In genomic region chrX:7306538-7307477, dm6 we compare ENCODE assay signal across 2 fruit fly cellular contexts.
TF ChIP-seq lines count a peak whose summit lies in the region.

No protein-coding gene starts in this region.

TF ChIP-seq in whole organism, embryonic, 481 proteins besides CTCF, POLR2A, EP300 and RAD21 (continued from another document and continues in another):
- TF ChIP-seq knrl (GFP tag; IDR thresholded peaks at IDR 0.05; lab: Robert Waterston, UW; ENCODE audit: partially characterized antibody) (peak; percentile 39; the same call in 1 of the 3 replicates), CG17359 (tag; optimal IDR thresholded peaks at IDR 0.05; lab: Kevin White, UChicago) (peak; percentile 90), Mes4 (GFP tag; optimal IDR thresholded peaks at IDR 0.05; lab: Kevin White, UChicago) (peak; percentile 71), ac (GFP tag; optimal IDR thresholded peaks at IDR 0.05; lab: Kevin White, UChicago) (peak; percentile 80), CG1647 (GFP tag; optimal IDR thresholded peaks at IDR 0.05; lab: Kevin White, UChicago) (peak; percentile 63), CG17328 (GFP tag; IDR thresholded peaks at IDR 0.05; lab: Robert Waterston, UW) (peak; percentile 63; the same call in 1 of the 2 replicates), CG11093 (GFP tag; IDR thresholded peaks at IDR 0.05; lab: Robert Waterston, UW) (peak; percentile 80), Dip2 (GFP tag; IDR thresholded peaks at IDR 0.05; lab: Robert Waterston, UW) (0 out of 2 replicates have a peak, but pooled peaks have one; percentile 5), CG15514 (GFP tag; optimal IDR thresholded peaks at IDR 0.05; lab: Kevin White, UChicago) (peak; percentile 55), sd (tag; optimal IDR thresholded peaks at IDR 0.05; lab: Kevin White, UChicago) (peak; percentile 79), Ada2b (GFP tag; IDR thresholded peaks at IDR 0.05; lab: Robert Waterston, UW) (peak; percentile 57), CG1529 (GFP tag; optimal IDR thresholded peaks at IDR 0.05; lab: Kevin White, UChicago) (peak; percentile 72), CHES-1-like (GFP tag; optimal IDR thresholded peaks at IDR 0.05; lab: Kevin White, UChicago) (peak; percentile 58), Asciz (GFP tag; optimal IDR thresholded peaks at IDR 0.05; lab: Kevin White, UChicago) (peak; percentile 95), stc (GFP tag; IDR thresholded peaks at IDR 0.05; lab: Robert Waterston, UW) (peak; percentile 61; the same call in 1 of the 2 replicates), CG33213 (GFP tag; optimal IDR thresholded peaks at IDR 0.05; lab: Kevin White, UChicago) (peak; percentile 30), C15 (GFP tag; IDR thresholded peaks at IDR 0.05; lab: Robert Waterston, UW) (peak; percentile 26; the same call in 1 of the 3 replicates), pum (GFP tag; optimal IDR thresholded peaks at IDR 0.05; lab: Kevin White, UChicago) (peak; percentile 76), chinmo (GFP tag; IDR thresholded peaks at IDR 0.05; lab: Robert Waterston, UW; ENCODE audit: partially characterized antibody) (peak; percentile 99), cg (GFP tag; optimal IDR thresholded peaks at IDR 0.05; lab: Kevin White, UChicago) (peak; percentile 94), Deaf1 (tag; optimal IDR thresholded peaks at IDR 0.05; lab: Kevin White, UChicago) (peak; percentile 24), CG4730 (GFP tag; IDR thresholded peaks at IDR 0.05; lab: Robert Waterston, UW) (no peak; the same call in none of the 2 replicates), crp (GFP tag; optimal IDR thresholded peaks at IDR 0.05; lab: Kevin White, UChicago) (peak in 1 of 2 experiments; percentile 56), dysf (GFP tag; IDR thresholded peaks at IDR 0.05; lab: Robert Waterston, UW) (peak; percentile 87), zen (tag; optimal IDR thresholded peaks at IDR 0.05; lab: Kevin White, UChicago) (peak; percentile 90), CG13296 (GFP tag; optimal IDR thresholded peaks at IDR 0.05; lab: Kevin White, UChicago) (peak; percentile 92), lov (optimal IDR thresholded peaks at IDR 0.05; lab: Kevin White, UChicago) (no peak), lov (GFP tag; IDR thresholded peaks at IDR 0.05; lab: Robert Waterston, UW) (no peak), bigmax (GFP tag; optimal IDR thresholded peaks at IDR 0.05; lab: Kevin White, UChicago) (no peak), CG10366 (GFP tag; IDR thresholded peaks at IDR 0.05; lab: Robert Waterston, UW) (peak; percentile 66), yki (optimal IDR thresholded peaks at IDR 0.05; lab: Kevin White, UChicago) (peak; percentile 86), Hmr (GFP tag; optimal IDR thresholded peaks at IDR 0.05; lab: Kevin White, UChicago) (peak; percentile 89), E2f1 (GFP tag; IDR thresholded peaks at IDR 0.05; lab: Robert Waterston, UW) (peak; percentile 81), CG12659 (GFP tag; optimal IDR thresholded peaks at IDR 0.05; lab: Kevin White, UChicago) (peak; percentile 97), gem (tag; optimal IDR thresholded peaks at IDR 0.05; lab: Kevin White, UChicago) (peak; percentile 97), Poxn (GFP tag; IDR thresholded peaks at IDR 0.05; lab: Robert Waterston, UW) (peak; percentile 30; the same call in 1 of the 2 replicates), CG11560 (tag; IDR thresholded peaks at IDR 0.05; lab: Robert Waterston, UW) (peak; percentile 63; the same call in 1 of the 3 replicates), Pdp1 (GFP tag; optimal IDR thresholded peaks at IDR 0.05; lab: Kevin White, UChicago) (peak; percentile 30 to 71), CG12071 (GFP tag; optimal IDR thresholded peaks at IDR 0.05; lab: Kevin White, UChicago) (peak; percentile 52), hth (optimal IDR thresholded peaks at IDR 0.05; lab: Kevin White, UChicago) (no peak), CG6272 (GFP tag; IDR thresholded peaks at IDR 0.05; lab: Robert Waterston, UW) (peak; percentile 47), dati (GFP tag; IDR thresholded peaks at IDR 0.05; lab: Robert Waterston, UW) (0 out of 2 replicates have a peak, but pooled peaks have one; percentile 21), CG6654 (GFP tag; optimal IDR thresholded peaks at IDR 0.05; lab: Kevin White, UChicago) (peak; percentile 90), B-H1 (GFP tag; IDR thresholded peaks at IDR 0.05; lab: Robert Waterston, UW) (peak; percentile 64), unpg (GFP tag; optimal IDR thresholded peaks at IDR 0.05; lab: Kevin White, UChicago) (peak; percentile 83), HHEX (GFP tag; optimal IDR thresholded peaks at IDR 0.05; lab: Kevin White, UChicago) (peak; percentile 92), dmrt99B (tag; optimal IDR thresholded peaks at IDR 0.05; lab: Kevin White, UChicago) (peak; percentile 92), Rx (GFP tag; IDR thresholded peaks at IDR 0.05; lab: Robert Waterston, UW) (peak; percentile 58; the same call in 1 of the 2 replicates), Lpt (GFP tag; optimal IDR thresholded peaks at IDR 0.05; lab: Kevin White, UChicago) (no peak), zfh2 (GFP tag; optimal IDR thresholded peaks at IDR 0.05; lab: Kevin White, UChicago) (peak; percentile 83), MTF-1 (GFP tag; optimal IDR thresholded peaks at IDR 0.05; lab: Kevin White, UChicago; ENCODE audit: borderline replicate concordance) (peak; percentile 45), CG11695 (GFP tag; IDR thresholded peaks at IDR 0.05; lab: Robert Waterston, UW) (peak; percentile 85), CG14050 (GFP tag; IDR thresholded peaks at IDR 0.05; lab: Robert Waterston, UW) (peak; percentile 50; the same call in 1 of the 3 replicates), p53 (GFP tag; optimal IDR thresholded peaks at IDR 0.05; lab: Kevin White, UChicago) (peak; percentile 8), CG15011 (GFP tag; optimal IDR thresholded peaks at IDR 0.05; lab: Kevin White, UChicago) (peak; percentile 49), CG12769 (tag; optimal IDR thresholded peaks at IDR 0.05; lab: Kevin White, UChicago) (peak; percentile 92), sim (GFP tag; IDR thresholded peaks at IDR 0.05; lab: Robert Waterston, UW) (peak; percentile 42; the same call in 1 of the 2 replicates), CG4854 (GFP tag; optimal IDR thresholded peaks at IDR 0.05; lab: Kevin White, UChicago) (peak; percentile 79), gsb (GFP tag; IDR thresholded peaks at IDR 0.05; lab: Robert Waterston, UW) (peak; percentile 24; the same call in 1 of the 2 replicates), CG4404 (GFP tag; IDR thresholded peaks at IDR 0.05; lab: Robert Waterston, UW) (peak; percentile 86), CG11085 (GFP tag; IDR thresholded peaks at IDR 0.05; lab: Robert Waterston, UW) (no peak; the same call in 1 of the 2 replicates), phol (tag; optimal IDR thresholded peaks at IDR 0.05; lab: Kevin White, UChicago) (peak; percentile 97)

TF ChIP-seq in whole organism, prepupa, 60 proteins besides CTCF, POLR2A, EP300 and RAD21 (continued from another document):
- TF ChIP-seq achi (GFP tag; optimal IDR thresholded peaks at IDR 0.05; lab: Kevin White, UChicago) = peak; percentile 94
- peak; percentile 93 for TF ChIP-seq spab (GFP tag; optimal IDR thresholded peaks at IDR 0.05; lab: Kevin White, UChicago)
- TF ChIP-seq CG10669 (GFP tag; optimal IDR thresholded peaks at IDR 0.05; lab: Kevin White, UChicago) = peak; percentile 94
- TF ChIP-seq CG10631 (GFP tag; optimal IDR thresholded peaks at IDR 0.05; lab: Kevin White, UChicago) = peak; percentile 96
- peak; percentile 95 for TF ChIP-seq CG8632 (GFP tag; optimal IDR thresholded peaks at IDR 0.05; lab: Kevin White, UChicago)
- peak; percentile 92 for TF ChIP-seq CG11762 (GFP tag; optimal IDR thresholded peaks at IDR 0.05; lab: Kevin White, UChicago; ENCODE audit: insufficient read depth)
- TF ChIP-seq fkh (GFP tag; optimal IDR thresholded peaks at IDR 0.05; lab: Kevin White, UChicago) = peak; percentile 12
- peak; percentile 83 for TF ChIP-seq Ets21C (GFP tag; optimal IDR thresholded peaks at IDR 0.05; lab: Kevin White, UChicago)
